Worm (Caenorhabditis elegans): ENCODE measurements around the gene F36F12.3.

ce11 chrV:2110368-2110767, 24.8 kb downstream of the F36F12.3 start, which contains the start of gene F22F7.3:
- TF ChIP-seq unc-39 (tag; optimal IDR thresholded peaks at IDR 0.05) (no peak), nhr-28 (tag; optimal IDR thresholded peaks at IDR 0.05) (no peak), pha-4 (tag; optimal IDR thresholded peaks at IDR 0.05) (no peak)
